Worm (Caenorhabditis elegans): ENCODE data around the gene srd-7.

Gene srd-7

DNA sequence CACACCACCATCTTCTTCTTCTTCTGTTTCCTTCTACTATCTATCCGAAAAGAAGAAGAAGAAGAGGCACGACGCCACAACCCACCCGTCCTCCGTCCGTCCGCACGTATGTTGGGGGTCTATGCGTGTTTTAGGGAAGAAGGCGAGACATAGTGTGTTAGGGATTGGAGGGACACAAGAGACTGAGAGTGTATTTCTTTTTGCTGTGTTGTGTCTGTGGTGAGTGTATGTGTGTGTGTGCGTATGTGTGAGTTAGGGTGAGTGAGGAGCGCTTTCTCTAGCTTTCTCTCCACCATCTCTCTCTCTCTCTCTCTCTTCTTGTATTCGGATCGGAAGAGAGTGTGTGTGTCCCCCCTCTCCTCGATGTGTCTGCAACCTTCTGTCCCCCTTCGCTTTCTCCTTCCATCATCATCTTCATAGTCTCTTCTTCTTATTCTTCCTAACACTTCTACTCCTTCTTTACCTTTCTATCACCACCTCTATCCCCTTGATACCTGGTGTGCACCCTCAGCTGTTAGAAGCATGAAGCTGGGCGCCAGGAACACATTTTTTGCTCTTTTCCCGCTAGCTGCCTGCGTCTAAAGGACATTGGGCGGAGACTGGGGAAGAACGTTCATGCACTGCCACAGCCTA, 35.2 kb upstream of the srd-7 start:
- TF ChIP-seq blmp-1 (tag; optimal IDR thresholded peaks at IDR 0.05), result peak; percentile 77
- peak; percentile 63 for TF ChIP-seq hlh-1 (tag; optimal IDR thresholded peaks at IDR 0.05)
- peak; percentile 81 for TF ChIP-seq mep-1 (tag; optimal IDR thresholded peaks at IDR 0.05)
- no peak for TF ChIP-seq ceh-39 (tag; optimal IDR thresholded peaks at IDR 0.05)
- peak; percentile 92 for TF ChIP-seq ham-2 (GFP tag; optimal IDR thresholded peaks at IDR 0.05)
- peak; percentile 7 for TF ChIP-seq elt-3 (tag; optimal IDR thresholded peaks at IDR 0.05)
- no peak for TF ChIP-seq zip-8 (tag; optimal IDR thresholded peaks at IDR 0.05)
- TF ChIP-seq lin-32 (GFP tag; optimal IDR thresholded peaks at IDR 0.05), result no peak
- peak; percentile 3 for TF ChIP-seq tbx-8 (GFP tag; optimal IDR thresholded peaks at IDR 0.05)
- TF ChIP-seq ceh-83 (GFP tag; optimal IDR thresholded peaks at IDR 0.05), result peak; percentile 57
- peak; percentile 77 for TF ChIP-seq sptf-1 (tag; optimal IDR thresholded peaks at IDR 0.05)
- TF ChIP-seq nhr-237 (tag; optimal IDR thresholded peaks at IDR 0.05), result peak; percentile 80
- TF ChIP-seq ztf-11 (tag; optimal IDR thresholded peaks at IDR 0.05), result peak; percentile 84
- TF ChIP-seq lsy-2 (tag; optimal IDR thresholded peaks at IDR 0.05), result peak; percentile 71
- peak; percentile 61 for TF ChIP-seq mls-2 (tag; optimal IDR thresholded peaks at IDR 0.05)
- no peak for TF ChIP-seq flh-1 (GFP tag; optimal IDR thresholded peaks at IDR 0.05)
- TF ChIP-seq nhr-12 (tag; optimal IDR thresholded peaks at IDR 0.05), result no peak
- TF ChIP-seq ceh-43 (GFP tag; optimal IDR thresholded peaks at IDR 0.05), result no peak
- TF ChIP-seq pha-4 (tag; optimal IDR thresholded peaks at IDR 0.05), result peak; percentile 90
- TF ChIP-seq unc-62 (GFP tag; optimal IDR thresholded peaks at IDR 0.05), result peak; percentile 88
- peak; percentile 48 for TF ChIP-seq drap-1 (GFP tag; optimal IDR thresholded peaks at IDR 0.05)
- peak; percentile 76 for TF ChIP-seq ces-1 (GFP tag; optimal IDR thresholded peaks at IDR 0.05)
- TF ChIP-seq nhr-2 (tag; optimal IDR thresholded peaks at IDR 0.05), result peak; percentile 63
- TF ChIP-seq unc-120 (tag; optimal IDR thresholded peaks at IDR 0.05; ENCODE audit: poor library complexity, severe bottlenecking), result peak; percentile 90
- no peak for TF ChIP-seq sem-2 (GFP tag; optimal IDR thresholded peaks at IDR 0.05)
- TF ChIP-seq M03D4.4 (tag; optimal IDR thresholded peaks at IDR 0.05), result peak; percentile 72
- peak; percentile 73 for TF ChIP-seq unc-39 (tag; optimal IDR thresholded peaks at IDR 0.05)
- no peak for TF ChIP-seq nhr-76 (tag; optimal IDR thresholded peaks at IDR 0.05)
- peak; percentile 61 for TF ChIP-seq elt-1 (tag; optimal IDR thresholded peaks at IDR 0.05; ENCODE audit: borderline replicate concordance, insufficient read depth)
- peak; percentile 42 for TF ChIP-seq cnd-1 (tag; optimal IDR thresholded peaks at IDR 0.05)

DNA sequence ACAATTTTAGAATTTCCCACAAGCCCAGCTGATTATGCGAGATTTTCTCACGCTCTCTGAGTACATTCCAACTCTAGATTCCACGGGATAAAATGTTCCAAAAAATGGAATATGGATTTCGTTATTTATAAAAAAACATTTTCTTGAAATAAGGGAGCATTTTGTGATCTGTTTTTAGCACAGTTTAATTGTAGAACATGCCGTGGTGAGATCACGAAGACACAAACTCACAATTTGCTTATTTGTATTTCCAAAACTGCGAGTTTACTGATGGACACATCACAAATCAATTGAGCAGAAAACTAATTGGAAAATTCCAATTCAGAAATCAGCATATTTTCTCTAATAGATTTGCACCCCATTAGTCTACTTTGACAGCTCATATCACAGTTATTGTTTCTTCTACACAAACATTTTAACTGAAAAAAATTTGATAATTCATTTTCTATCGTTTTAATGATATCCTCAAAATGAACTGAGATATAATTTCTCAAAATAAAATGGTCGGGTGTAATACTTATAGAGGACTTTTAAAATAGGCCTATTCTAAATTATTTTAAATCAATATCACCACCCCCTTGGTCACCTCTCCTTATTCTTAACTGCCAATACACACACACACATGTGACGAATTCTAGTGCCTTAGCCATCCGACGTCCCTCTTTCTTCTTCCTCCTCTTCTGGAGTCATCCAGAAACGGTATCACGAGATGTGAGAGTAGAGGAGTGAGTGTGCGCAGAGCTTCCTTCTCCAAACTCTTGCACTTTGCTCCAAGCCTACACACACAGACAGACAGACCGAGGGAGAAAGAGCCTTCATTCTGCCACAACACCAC, 34.4 kb upstream of the srd-7 start:
- no peak for TF ChIP-seq ham-2 (GFP tag; optimal IDR thresholded peaks at IDR 0.05)
- no peak for TF ChIP-seq lsy-2 (tag; optimal IDR thresholded peaks at IDR 0.05)
- no peak for TF ChIP-seq zip-8 (tag; optimal IDR thresholded peaks at IDR 0.05)
- no peak for TF ChIP-seq pha-4 (tag; optimal IDR thresholded peaks at IDR 0.05)
- no peak for TF ChIP-seq hlh-1 (tag; optimal IDR thresholded peaks at IDR 0.05)
- TF ChIP-seq lin-32 (GFP tag; optimal IDR thresholded peaks at IDR 0.05), result no peak
- TF ChIP-seq unc-120 (tag; optimal IDR thresholded peaks at IDR 0.05; ENCODE audit: poor library complexity, severe bottlenecking), result no peak
- no peak for TF ChIP-seq blmp-1 (tag; optimal IDR thresholded peaks at IDR 0.05)
- TF ChIP-seq nhr-2 (tag; optimal IDR thresholded peaks at IDR 0.05), result no peak
- TF ChIP-seq ces-1 (GFP tag; optimal IDR thresholded peaks at IDR 0.05), result no peak
- no peak for TF ChIP-seq nhr-28 (tag; optimal IDR thresholded peaks at IDR 0.05)
- no peak for TF ChIP-seq tbx-8 (GFP tag; optimal IDR thresholded peaks at IDR 0.05)

DNA sequence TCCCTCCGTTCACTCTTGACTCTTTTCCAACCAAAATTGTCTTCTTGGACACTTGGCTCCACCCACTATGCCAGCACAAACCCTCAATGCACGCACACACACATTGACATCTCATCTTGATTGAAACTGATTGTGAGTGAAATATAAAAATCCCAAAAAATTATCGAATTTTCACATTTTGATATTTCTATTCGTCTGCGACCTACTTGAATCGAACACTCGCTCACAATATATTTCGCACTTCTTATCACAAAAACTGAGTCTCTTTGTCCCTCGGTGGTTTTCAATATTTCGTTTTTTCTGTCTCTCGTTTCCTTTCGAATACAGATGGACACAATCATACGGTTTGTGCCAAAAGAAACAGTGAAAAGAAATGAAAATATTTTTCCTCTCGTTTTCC, 33.5 kb upstream of the srd-7 start:
- TF ChIP-seq flh-1 (GFP tag; optimal IDR thresholded peaks at IDR 0.05) (no peak), ham-2 (GFP tag; optimal IDR thresholded peaks at IDR 0.05) (no peak), lin-32 (GFP tag; optimal IDR thresholded peaks at IDR 0.05) (no peak), ceh-83 (GFP tag; optimal IDR thresholded peaks at IDR 0.05) (no peak), nhr-2 (tag; optimal IDR thresholded peaks at IDR 0.05) (no peak)

DNA sequence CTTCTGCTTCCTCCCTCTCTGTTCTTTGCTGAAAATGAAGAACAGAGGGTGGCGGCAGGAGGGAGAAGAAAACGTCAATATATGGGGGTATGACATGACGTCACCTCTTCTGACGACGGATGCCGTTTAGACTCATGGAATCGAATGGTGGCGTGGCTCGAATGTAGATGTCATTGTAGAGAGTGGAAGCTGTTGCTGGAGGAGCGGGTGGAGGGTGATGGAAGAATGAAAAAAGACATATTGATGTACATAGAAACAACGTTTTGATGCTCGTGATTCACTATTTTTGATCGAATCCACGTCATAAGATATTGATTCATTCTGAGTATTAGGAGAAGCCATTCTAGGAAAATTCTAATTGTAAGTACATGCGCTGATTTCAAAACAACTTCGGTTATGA, 32.4 kb upstream of the srd-7 start:
- TF ChIP-seq lin-32 (GFP tag; optimal IDR thresholded peaks at IDR 0.05) (no peak), hlh-1 (tag; optimal IDR thresholded peaks at IDR 0.05) (no peak), nhr-28 (tag; optimal IDR thresholded peaks at IDR 0.05) (no peak), unc-120 (tag; optimal IDR thresholded peaks at IDR 0.05; ENCODE audit: poor library complexity, severe bottlenecking) (no peak), blmp-1 (tag; optimal IDR thresholded peaks at IDR 0.05) (no peak), ham-2 (GFP tag; optimal IDR thresholded peaks at IDR 0.05) (no peak), ceh-83 (GFP tag; optimal IDR thresholded peaks at IDR 0.05) (no peak), nhr-12 (tag; optimal IDR thresholded peaks at IDR 0.05) (no peak), sptf-1 (tag; optimal IDR thresholded peaks at IDR 0.05) (no peak), mab-5 (tag; optimal IDR thresholded peaks at IDR 0.05) (no peak), ceh-43 (GFP tag; optimal IDR thresholded peaks at IDR 0.05) (no peak)

All from whole organism, mixed stage, embryonic.